Worm (Caenorhabditis elegans): ENCODE results near the gene W08E12.8.

DNA sequence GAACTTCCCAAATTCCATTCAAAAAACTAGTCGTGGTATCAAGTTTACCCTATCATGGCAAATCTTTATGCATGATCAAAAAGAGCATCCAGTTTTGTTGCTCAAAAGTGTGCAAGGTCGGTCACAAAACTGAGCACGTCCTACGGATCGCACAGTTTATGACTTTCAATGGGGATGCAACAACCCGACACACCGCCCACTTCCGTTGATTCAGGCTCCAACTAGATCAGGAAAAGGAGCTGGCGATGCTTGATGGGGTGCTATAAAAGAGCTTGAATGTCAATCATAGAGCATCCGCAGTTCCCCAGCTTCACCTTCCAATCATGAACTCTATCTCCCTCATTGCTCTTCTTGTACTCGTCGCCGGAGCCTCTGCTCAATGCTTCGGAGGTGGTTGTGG, 13.4 kb downstream of the W08E12.8 start, which contains the start of gene W08E12.2:
- TF ChIP-seq skn-1 (tag; optimal IDR thresholded peaks at IDR 0.05): no peak
- no peak for TF ChIP-seq nhr-12 (tag; optimal IDR thresholded peaks at IDR 0.05)
- no peak for TF ChIP-seq nhr-237 (tag; optimal IDR thresholded peaks at IDR 0.05)
- TF ChIP-seq nhr-10 (tag; optimal IDR thresholded peaks at IDR 0.05): no peak
- no peak for TF ChIP-seq ztf-4 (tag; optimal IDR thresholded peaks at IDR 0.05)
- no peak for TF ChIP-seq mdl-1 (tag; optimal IDR thresholded peaks at IDR 0.05)
- TF ChIP-seq unc-62 (GFP tag; optimal IDR thresholded peaks at IDR 0.05): no peak
- TF ChIP-seq nhr-77 (tag; optimal IDR thresholded peaks at IDR 0.05): no peak
- no peak for TF ChIP-seq fos-1 (tag; optimal IDR thresholded peaks at IDR 0.05)
- TF ChIP-seq egl-27 (tag; optimal IDR thresholded peaks at IDR 0.05): no peak
- no peak for TF ChIP-seq elt-3 (tag; optimal IDR thresholded peaks at IDR 0.05)
- TF ChIP-seq lsy-2 (tag; optimal IDR thresholded peaks at IDR 0.05): no peak

All from whole organism, L2 larva.